Worm (Caenorhabditis elegans) whole organism, L4 larva: ENCODE measurements around the gene spp-27.
"Not testable (repeated sequence)": the region's sequence is repeated elsewhere in the genome, so short reads cannot be mapped to it uniquely, and the experiment has no call there.

Source experiments
- F26F4.8 ChIP-seq: fragments of 200-800 bp; sonication (Bioruptor generic); conservative IDR thresholded peaks from 2 replicates; pipeline ENCODE4 v1.3.6; 2022; ENCODE audit warnings: missing genetic modification characterization, missing compliant biosample characterization
- F44E2.7 ChIP-seq: fragments of 200-800 bp; sonication (Bioruptor generic); IDR thresholded peaks from 2 replicates; pipeline ENCODE4 v2.1.2; 2022; ENCODE audit warnings: missing genetic modification characterization, missing compliant biosample characterization
- R02D3.7 ChIP-seq: fragments of 150-350 bp; sonication (generic microtip); optimal IDR thresholded peaks from 3 replicates; lab custom pipeline; 2014; ENCODE audit warnings: missing biosample characterization, missing genetic modification characterization
- ZK546.5 ChIP-seq, 2 experiments: sonication (generic microtip); optimal IDR thresholded peaks; 2 replicates each; lab custom pipeline; 2017; ENCODE audit warnings: missing biosample characterization in 2 of 2, missing genetic modification characterization in 2 of 2
- ama-1 ChIP-seq: fragments of 150-350 bp; optimal IDR thresholded peaks from 2 replicates; lab custom pipeline; 2014; ENCODE audit warnings: inconsistent platforms, mixed read lengths
- arid-1 ChIP-seq: fragments of 200-800 bp; sonication (Bioruptor generic); conservative IDR thresholded peaks from 2 replicates; pipeline ENCODE4 v1.3.6; 2022; ENCODE audit warnings: missing genetic modification reagents, missing genetic modification characterization, missing compliant biosample characterization
- attf-4 ChIP-seq: sonication (generic microtip); optimal IDR thresholded peaks from 3 replicates; lab custom pipeline; 2017; ENCODE audit warnings: missing biosample characterization, missing genetic modification characterization
- ces-1 ChIP-seq: fragments of 150-350 bp; sonication (generic microtip); optimal IDR thresholded peaks from 4 replicates; lab custom pipeline; 2014; ENCODE audit warnings: missing biosample characterization, missing genetic modification reagents, missing genetic modification characterization
- daf-16 ChIP-seq, 3 experiments: sonication (generic microtip); optimal IDR thresholded peaks; 2 replicates each; lab custom pipeline; 2016 to 2017; ENCODE audit warnings: missing genetic modification characterization in 3 of 3, missing genetic modification reagents in 3 of 3, mild to moderate bottlenecking in 2 of 3, missing compliant biosample characterization in 2 of 3, missing biosample characterization in 1 of 3, moderate library complexity in 1 of 3
- dmd-6 ChIP-seq: fragments of 200-800 bp; sonication (Bioruptor generic); IDR thresholded peaks from 2 replicates; pipeline ENCODE4 v1.3.6; 2022; ENCODE audit warnings: missing genetic modification reagents, missing genetic modification characterization, missing compliant biosample characterization
- dmd-8 ChIP-seq: fragments of 200-800 bp; sonication (Bioruptor generic); IDR thresholded peaks from 2 replicates; pipeline ENCODE4 v1.3.6; 2022; ENCODE audit warnings: missing genetic modification characterization, missing compliant biosample characterization
- dve-1 ChIP-seq: sonication (generic microtip); optimal IDR thresholded peaks from 2 replicates; lab custom pipeline; 2017; ENCODE audit warnings: antibody characterized with exemption, mild to moderate bottlenecking, missing genetic modification characterization, missing compliant biosample characterization; ENCODE audit not compliant: insufficient read depth
- egl-43 ChIP-seq: fragments of 200-800 bp; sonication (Bioruptor generic); IDR thresholded peaks from 2 replicates; pipeline ENCODE4 v1.3.6; 2022; ENCODE audit warnings: missing genetic modification reagents, missing genetic modification characterization, missing compliant biosample characterization
- hlh-30 ChIP-seq: sonication (generic microtip); optimal IDR thresholded peaks from 2 replicates; lab custom pipeline; 2017; ENCODE audit warnings: antibody characterized with exemption, mild to moderate bottlenecking, missing genetic modification characterization, missing compliant biosample characterization; ENCODE audit not compliant: insufficient read depth
- lim-7 ChIP-seq: fragments of 200-800 bp; sonication (Bioruptor generic); IDR thresholded peaks from 2 replicates; pipeline ENCODE4 v1.3.6; 2022; ENCODE audit warnings: missing genetic modification characterization, missing compliant biosample characterization
- lin-13 ChIP-seq: fragments of 150-350 bp; optimal IDR thresholded peaks from 2 replicates; lab custom pipeline; 2014; ENCODE audit warnings: missing biosample characterization, missing genetic modification reagents, missing genetic modification characterization
- lin-15B ChIP-seq: fragments of 150-350 bp; sonication (generic microtip); optimal IDR thresholded peaks from 3 replicates; lab custom pipeline; 2014; ENCODE audit warnings: missing biosample characterization, missing genetic modification characterization
- lin-29 ChIP-seq: fragments of 200-800 bp; sonication (Bioruptor generic); IDR thresholded peaks from 2 replicates; pipeline ENCODE4 v1.3.6; 2022; ENCODE audit warnings: missing genetic modification reagents, missing genetic modification characterization, missing compliant biosample characterization
- lin-39 ChIP-seq: fragments of 150-350 bp; optimal IDR thresholded peaks from 2 replicates; lab custom pipeline; 2014; ENCODE audit warnings: missing biosample characterization, missing genetic modification reagents, missing genetic modification characterization
- lir-3 ChIP-seq: sonication (generic microtip); optimal IDR thresholded peaks from 2 replicates; lab custom pipeline; 2016; ENCODE audit warnings: mild to moderate bottlenecking, missing genetic modification characterization, missing compliant biosample characterization
- madf-5 ChIP-seq, 2 experiments: fragments of 200-800 bp; sonication (Bioruptor generic); IDR thresholded peaks; 2 replicates each; pipeline ENCODE4 v1.3.6; 2022; ENCODE audit warnings: missing compliant biosample characterization in 2 of 2, missing genetic modification characterization in 2 of 2
- mdl-1 ChIP-seq, 2 experiments: fragments of 150-350 bp in 1 of 2; sonication (generic microtip) in 1 of 2; optimal IDR thresholded peaks; 2 replicates each; lab custom pipeline; 2014 to 2017; ENCODE audit warnings: missing biosample characterization in 2 of 2, missing genetic modification characterization in 2 of 2
- mes-2 ChIP-seq: sonication (generic microtip); optimal IDR thresholded peaks from 2 replicates; lab custom pipeline; 2016; ENCODE audit warnings: missing genotype, mild to moderate bottlenecking, missing genetic modification characterization, missing compliant biosample characterization; ENCODE audit not compliant: poor library complexity, severe bottlenecking
- mxl-3 ChIP-seq: fragments of 200-800 bp; sonication (Bioruptor generic); optimal IDR thresholded peaks from 2 replicates; lab custom pipeline; 2018; ENCODE audit warnings: mild to moderate bottlenecking, missing genetic modification characterization, missing compliant biosample characterization
- nhr-111 ChIP-seq: fragments of 200-800 bp; sonication (Bioruptor generic); optimal IDR thresholded peaks from 2 replicates; lab custom pipeline; 2018; ENCODE audit warnings: mild to moderate bottlenecking, missing genetic modification characterization, missing compliant biosample characterization
- nhr-25 ChIP-seq: sonication (generic microtip); optimal IDR thresholded peaks from 2 replicates; lab custom pipeline; 2017; ENCODE audit warnings: missing genetic modification characterization, mild to moderate bottlenecking, missing compliant biosample characterization, antibody characterized with exemption, moderate library complexity, borderline replicate concordance; ENCODE audit not compliant: insufficient read depth
- nhr-28 ChIP-seq: fragments of 150-350 bp; optimal IDR thresholded peaks from 2 replicates; lab custom pipeline; 2014; ENCODE audit warnings: missing biosample characterization, missing genetic modification characterization
- pqm-1 ChIP-seq: sonication (generic microtip); optimal IDR thresholded peaks from 2 replicates; lab custom pipeline; 2017; ENCODE audit warnings: missing biosample characterization, missing genetic modification characterization
- saeg-2 ChIP-seq: fragments of 200-800 bp; sonication (Bioruptor generic); IDR thresholded peaks from 2 replicates; pipeline ENCODE4 v1.3.6; 2022; ENCODE audit warnings: missing genetic modification reagents, missing genetic modification characterization, missing compliant biosample characterization
- sdz-12 ChIP-seq: fragments of 200-800 bp; sonication (Bioruptor generic); optimal IDR thresholded peaks from 2 replicates; lab custom pipeline; 2018; ENCODE audit warnings: mild to moderate bottlenecking, missing genetic modification characterization, missing compliant biosample characterization
- skn-1 ChIP-seq: fragments of 150-350 bp; optimal IDR thresholded peaks from 2 replicates; lab custom pipeline; 2014; ENCODE audit warnings: missing biosample characterization, missing genetic modification characterization
- snpc-1.2 ChIP-seq: fragments of 200-800 bp; sonication (Bioruptor generic); IDR thresholded peaks from 2 replicates; pipeline ENCODE4 v1.3.6; 2022; ENCODE audit warnings: missing genetic modification reagents, missing genetic modification characterization, missing compliant biosample characterization
- tag-97 ChIP-seq: fragments of 200-800 bp; sonication (Bioruptor generic); IDR thresholded peaks from 2 replicates; pipeline ENCODE4 v1.3.6; 2022; ENCODE audit warnings: missing genetic modification characterization, missing compliant biosample characterization
- unc-130 ChIP-seq: sonication (generic microtip); optimal IDR thresholded peaks from 2 replicates; lab custom pipeline; 2016; ENCODE audit warnings: missing genetic modification reagents, missing genetic modification characterization, missing compliant biosample characterization
- vab-7 ChIP-seq: fragments of 200-800 bp; sonication (Bioruptor generic); IDR thresholded peaks from 2 replicates; pipeline ENCODE4 v1.3.6; 2022; ENCODE audit warnings: missing genetic modification reagents, missing genetic modification characterization, missing compliant biosample characterization
- zfp-3 ChIP-seq: fragments of 200-800 bp; sonication (Bioruptor generic); conservative IDR thresholded peaks from 2 replicates; pipeline ENCODE4 v1.3.6; 2022; ENCODE audit warnings: missing genetic modification reagents, missing genetic modification characterization, missing compliant biosample characterization
- ztf-11 ChIP-seq: fragments of 150-350 bp; optimal IDR thresholded peaks from 2 replicates; lab custom pipeline; 2014; ENCODE audit warnings: missing biosample characterization, missing genetic modification characterization

The spp-27 gene

DNA sequence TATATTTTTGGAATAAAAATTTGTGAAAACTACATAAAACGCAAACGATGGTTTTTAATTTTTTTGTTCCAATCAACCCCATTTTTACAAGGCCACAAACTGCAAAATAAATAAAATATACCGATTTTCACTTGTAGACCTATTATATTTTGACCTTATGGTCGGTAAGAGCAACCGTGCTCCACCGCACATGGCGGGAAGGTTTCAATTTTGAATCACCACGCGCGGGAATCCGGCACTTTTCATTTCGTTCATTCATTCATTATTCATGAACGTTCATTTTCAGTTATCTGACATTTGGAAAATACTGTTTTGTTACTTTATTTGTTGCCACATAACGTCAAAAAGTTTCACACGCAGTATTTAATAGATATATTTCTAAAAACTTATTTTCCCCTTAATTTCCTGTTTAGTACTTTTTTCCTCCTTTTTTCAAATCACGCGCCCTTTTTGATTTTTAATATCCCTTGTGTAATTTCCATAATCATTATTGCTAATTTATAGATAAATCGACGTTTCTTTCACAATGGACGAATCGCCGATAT is 36.8 kb upstream of the spp-27 start, which contains the start of gene hcp-1 (continued):
- TF ChIP-seq mes-2: no peak
- TF ChIP-seq F44E2.7 (GFP tag; lab: Robert Waterston, UW): no peak
- no peak for TF ChIP-seq skn-1
- no peak for TF ChIP-seq lin-29 (GFP tag; lab: Robert Waterston, UW)
- TF ChIP-seq, all 104 proteins: peak for 8

DNA sequence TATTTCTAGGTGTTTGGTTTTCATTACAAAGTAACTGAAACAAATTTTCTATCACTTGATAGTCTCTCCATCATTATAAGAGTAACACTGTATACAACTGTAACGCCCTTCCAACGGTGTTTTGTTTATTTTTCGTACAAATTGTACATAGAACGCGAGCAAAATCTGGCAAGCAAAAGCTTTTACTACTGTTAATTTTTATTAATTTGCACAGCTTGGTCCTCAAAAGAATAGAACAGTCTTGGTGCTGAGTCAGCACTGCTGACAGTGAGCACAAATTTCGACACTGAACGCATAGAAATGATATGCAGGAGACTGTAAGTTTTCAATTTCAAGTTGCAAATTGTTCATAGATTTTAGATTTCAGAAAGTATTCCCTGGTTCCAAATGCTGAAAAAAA is 33.3 kb upstream of the spp-27 start, which contains the start of gene ZK1055.2:
ZK1055.2 (plus strand) TSS at position 301 of the 400 bp plus-strand sequence.
- TF ChIP-seq lin-13: no peak
- no peak for TF ChIP-seq unc-130
- TF ChIP-seq tag-97 (GFP tag; lab: Robert Waterston, UW): no peak
- no peak for TF ChIP-seq sdz-12 (GFP tag; lab: Kevin White, UChicago)
- TF ChIP-seq F26F4.8: no peak
- no peak for TF ChIP-seq ZK546.5 (tag; optimal IDR thresholded peaks at IDR 0.05; lab: Kevin White, UChicago)
- no peak for TF ChIP-seq dmd-6 (GFP tag; lab: Robert Waterston, UW)
- no peak for TF ChIP-seq lin-39 (tag; lab: Kevin White, UChicago)
- no peak for TF ChIP-seq dve-1 (tag; lab: Kevin White, UChicago)
- TF ChIP-seq, all 104 proteins: peak for 0

DNA sequence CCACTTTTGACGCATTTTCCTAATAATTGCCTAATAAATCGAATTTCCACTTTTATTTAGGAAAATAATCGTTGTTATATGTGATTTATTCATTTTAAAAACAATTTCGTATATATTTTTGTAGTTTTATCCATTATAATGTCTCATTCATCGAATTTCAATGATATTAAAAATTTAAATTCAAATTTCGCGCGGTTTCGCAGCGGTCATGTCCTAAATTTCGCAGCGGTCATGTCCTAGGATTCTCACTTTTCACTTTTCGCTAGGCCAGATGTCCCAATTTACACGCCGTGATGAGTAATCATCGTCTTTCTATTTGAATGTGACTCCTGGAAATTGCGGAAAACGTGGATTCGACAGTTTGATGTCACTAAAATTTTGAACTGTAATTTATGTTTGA is 24.8 kb upstream of the spp-27 start, which contains the start of gene ZK1055.4:
ZK1055.4 (plus strand) TSS at position 301 of the 400 bp plus-strand sequence.
- not testable (repeated sequence) for TF ChIP-seq lir-3 (tag; lab: Kevin White, UChicago); snpc-1.2 (GFP tag; lab: Robert Waterston, UW); nhr-25

DNA sequence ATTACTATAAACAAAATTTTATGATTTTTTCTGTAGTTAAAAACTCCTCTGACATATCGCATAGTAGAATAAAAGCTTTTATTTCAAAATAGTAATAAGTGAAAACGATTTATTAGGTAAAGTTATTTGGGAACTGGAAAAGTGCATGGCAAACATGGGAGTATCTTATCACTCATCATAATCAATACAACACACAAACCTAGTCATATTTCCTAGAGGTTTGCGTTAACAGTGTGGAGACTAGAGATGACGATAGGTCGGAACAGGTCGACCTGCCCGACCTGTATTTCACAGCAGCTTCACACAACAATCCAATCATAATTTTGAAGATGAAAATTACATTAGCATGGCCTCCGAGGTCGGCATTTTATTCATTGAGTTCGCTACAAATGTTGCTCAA is 23.1 kb upstream of the spp-27 start, which contains the start of gene EGAP9.3:
EGAP9.3 (minus strand) TSS at position 131 of the 400 bp plus-strand sequence.
- no peak for TF ChIP-seq daf-16 (GFP tag; optimal IDR thresholded peaks at IDR 0.05; lab: Kevin White, UChicago)
- peak; percentile 19 for TF ChIP-seq daf-16 (tag; optimal IDR thresholded peaks at IDR 0.05; lab: Kevin White, UChicago)
- peak; percentile 43 for TF ChIP-seq pqm-1 (tag; lab: Kevin White, UChicago)
- peak; percentile 69 for TF ChIP-seq nhr-28
- TF ChIP-seq madf-5 (GFP tag; IDR thresholded peaks at IDR 0.05; lab: Robert Waterston, UW): no peak
- no peak for TF ChIP-seq zfp-3 (GFP tag; lab: Robert Waterston, UW)

DNA sequence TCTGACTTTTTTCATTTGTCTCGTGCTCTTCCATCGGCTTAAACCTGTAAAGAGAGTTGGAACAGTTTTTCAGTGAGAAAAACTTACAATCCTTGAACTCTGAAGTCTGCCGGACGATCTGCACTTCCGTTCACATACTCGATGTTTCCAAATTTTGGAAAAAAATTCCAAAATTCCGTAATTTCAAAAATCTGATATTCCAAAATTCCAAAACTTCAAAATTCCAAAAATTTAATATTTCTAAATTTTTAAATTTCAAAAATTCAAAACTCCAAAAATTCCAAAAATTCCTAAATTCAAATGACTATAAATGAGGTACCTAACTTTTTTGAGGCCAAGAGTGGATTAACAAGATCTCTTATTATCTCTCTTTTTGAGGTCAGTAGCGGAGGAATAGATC is 19.6 kb upstream of the spp-27 start, which contains the start of gene EGAP9.4:
EGAP9.4 (plus strand) TSS at position 301 of the 400 bp plus-strand sequence.
- no peak for TF ChIP-seq dmd-8 (GFP tag; lab: Robert Waterston, UW)
- TF ChIP-seq hlh-30: no peak
- TF ChIP-seq nhr-111 (GFP tag; lab: Kevin White, UChicago): no peak
- no peak for TF ChIP-seq ces-1
- TF ChIP-seq sdz-12 (GFP tag; lab: Kevin White, UChicago): no peak

DNA sequence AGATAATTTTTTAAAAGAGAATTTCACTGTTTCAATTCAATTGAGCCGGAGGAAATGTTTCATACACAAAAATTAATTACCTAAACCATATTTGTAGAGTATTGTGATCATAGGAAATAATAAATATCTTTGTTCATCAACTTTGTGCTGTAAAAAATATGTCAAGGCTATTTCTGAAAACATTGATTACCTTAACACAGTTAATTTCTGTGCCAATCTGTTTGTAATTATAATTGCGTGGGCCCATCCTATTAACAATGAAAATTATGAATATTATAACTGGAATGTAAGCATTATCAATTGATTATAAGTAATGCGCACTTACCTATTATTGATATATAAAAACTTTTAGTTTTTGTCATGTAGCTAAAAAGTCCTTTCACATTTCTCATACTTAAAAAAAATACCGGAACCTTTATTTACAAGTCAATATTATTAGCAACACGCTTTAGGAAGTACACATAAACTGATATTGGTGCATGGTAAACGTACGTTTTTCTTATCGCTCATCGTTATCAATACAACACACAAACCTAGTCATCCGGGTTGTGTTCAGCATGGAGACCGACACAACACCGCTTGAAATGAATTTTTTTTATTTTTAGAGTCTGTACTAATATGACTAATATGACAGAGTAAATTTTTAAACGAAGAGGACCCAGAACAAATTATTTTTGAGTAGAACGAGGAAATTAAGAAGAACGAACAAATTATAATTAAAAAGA is 18.6 kb upstream of the spp-27 start, which contains the start of gene fut-2:
fut-2 (minus strand) TSS at position 485 of the 725 bp plus-strand sequence.
- TF ChIP-seq madf-5 (GFP tag; IDR thresholded peaks at IDR 0.05; lab: Robert Waterston, UW) (no peak), ztf-11 (tag; lab: Kevin White, UChicago) (no peak), lir-3 (tag; lab: Kevin White, UChicago) (no peak), dmd-6 (GFP tag; lab: Robert Waterston, UW) (peak; percentile 33; the same call in 1 of the 2 replicates), zfp-3 (GFP tag; lab: Robert Waterston, UW) (no peak), skn-1 (no peak), R02D3.7 (tag; lab: Kevin White, UChicago) (no peak), lin-15B (tag; lab: Kevin White, UChicago) (no peak), vab-7 (GFP tag; lab: Robert Waterston, UW) (no peak), lim-7 (GFP tag; lab: Robert Waterston, UW) (no peak), arid-1 (GFP tag; lab: Robert Waterston, UW) (no peak), mxl-3 (GFP tag; lab: Kevin White, UChicago) (no peak), attf-4 (no peak), saeg-2 (no peak), mdl-1 (tag; optimal IDR thresholded peaks at IDR 0.05; lab: Kevin White, UChicago) (peak in 1 of 2 experiments; percentile 5), dmd-8 (GFP tag; lab: Robert Waterston, UW) (no peak), nhr-28 (peak; percentile 90), pqm-1 (tag; lab: Kevin White, UChicago) (peak; percentile 98), ama-1 (no peak), egl-43 (GFP tag; lab: Robert Waterston, UW) (no peak), daf-16 (GFP tag; optimal IDR thresholded peaks at IDR 0.05; lab: Kevin White, UChicago) (no peak), daf-16 (tag; optimal IDR thresholded peaks at IDR 0.05; lab: Kevin White, UChicago) (peak; percentile 96), lin-29 (GFP tag; lab: Robert Waterston, UW) (no peak)
